Fruit fly (Drosophila melanogaster): Measurements from ENCODE around the gene Imp.

The Imp gene

dm6 chrX:10825349-10826129 is 1.5 kb upstream of the Imp start (continued):
- TF ChIP-seq CG12219 (GFP tag; optimal IDR thresholded peaks at IDR 0.05): peak; percentile 40
- TF ChIP-seq Hmr (GFP tag; optimal IDR thresholded peaks at IDR 0.05): no peak
- TF ChIP-seq Fer2 (tag; optimal IDR thresholded peaks at IDR 0.05): no peak
- no peak for TF ChIP-seq NK7.1 (GFP tag; optimal IDR thresholded peaks at IDR 0.05)
- TF ChIP-seq CG14050 (GFP tag; IDR thresholded peaks at IDR 0.05): no peak
- TF ChIP-seq unpg (GFP tag; optimal IDR thresholded peaks at IDR 0.05): peak; percentile 36
- TF ChIP-seq chm (GFP tag; IDR thresholded peaks at IDR 0.05): peak; percentile 48; the same call in 1 of the 2 replicates
- TF ChIP-seq CG3838 (GFP tag; optimal IDR thresholded peaks at IDR 0.05): no peak
- TF ChIP-seq CG15479 (GFP tag; optimal IDR thresholded peaks at IDR 0.05): no peak
- no peak for TF ChIP-seq ac (GFP tag; optimal IDR thresholded peaks at IDR 0.05)
- TF ChIP-seq CG32772 (GFP tag; IDR thresholded peaks at IDR 0.05): no peak
- TF ChIP-seq psq (GFP tag; optimal IDR thresholded peaks at IDR 0.05): no peak
- peak; percentile 17 for TF ChIP-seq scrt (GFP tag; optimal IDR thresholded peaks at IDR 0.05)
- no peak for TF ChIP-seq CG12071 (GFP tag; optimal IDR thresholded peaks at IDR 0.05)
- TF ChIP-seq fd64A (GFP tag; optimal IDR thresholded peaks at IDR 0.05): no peak
- TF ChIP-seq sisA (GFP tag; IDR thresholded peaks at IDR 0.05): peak; percentile 54; the same call in 1 of the 2 replicates
- no peak for TF ChIP-seq tup (GFP tag; optimal IDR thresholded peaks at IDR 0.05)
- TF ChIP-seq CG11456 (GFP tag; IDR thresholded peaks at IDR 0.05): no peak
- TF ChIP-seq sens-2 (GFP tag; IDR thresholded peaks at IDR 0.05): no peak
- TF ChIP-seq Pdp1 (GFP tag; optimal IDR thresholded peaks at IDR 0.05): peak; percentile 6 to 17
- no peak for TF ChIP-seq CG6854 (GFP tag; optimal IDR thresholded peaks at IDR 0.05)
- no peak for TF ChIP-seq CG8089 (GFP tag; optimal IDR thresholded peaks at IDR 0.05)
- peak; percentile 51 for TF ChIP-seq Antp (GFP tag; optimal IDR thresholded peaks at IDR 0.05)
- TF ChIP-seq pzg (GFP tag; optimal IDR thresholded peaks at IDR 0.05): no peak
- TF ChIP-seq CG14667 (GFP tag; IDR thresholded peaks at IDR 0.05): no peak
- TF ChIP-seq CG17385 (GFP tag; optimal IDR thresholded peaks at IDR 0.05): peak; percentile 30
- peak; percentile 10 for TF ChIP-seq CG7786 (GFP tag; optimal IDR thresholded peaks at IDR 0.05)
- peak; percentile 31 for TF ChIP-seq lilli (GFP tag; optimal IDR thresholded peaks at IDR 0.05)
- TF ChIP-seq chinmo (GFP tag; IDR thresholded peaks at IDR 0.05; ENCODE audit: partially characterized antibody): no peak
- no peak for TF ChIP-seq hth (optimal IDR thresholded peaks at IDR 0.05)
- TF ChIP-seq CG15601 (tag; optimal IDR thresholded peaks at IDR 0.05): peak; percentile 4
- TF ChIP-seq CG3065 (GFP tag; optimal IDR thresholded peaks at IDR 0.05): no peak
- TF ChIP-seq CG6272 (GFP tag; IDR thresholded peaks at IDR 0.05): no peak
- TF ChIP-seq maf-S (GFP tag; optimal IDR thresholded peaks at IDR 0.05): no peak
- TF ChIP-seq disco-r (GFP tag; optimal IDR thresholded peaks at IDR 0.05): no peak
- TF ChIP-seq eve (GFP tag; optimal IDR thresholded peaks at IDR 0.05): no peak
- no peak for TF ChIP-seq CG3407 (GFP tag; optimal IDR thresholded peaks at IDR 0.05)
- TF ChIP-seq CG7745 (tag; optimal IDR thresholded peaks at IDR 0.05): no peak
- TF ChIP-seq Hr78 (GFP tag; optimal IDR thresholded peaks at IDR 0.05): no peak
- TF ChIP-seq CG8924 (tag; optimal IDR thresholded peaks at IDR 0.05): peak; percentile 52
- peak; percentile 21 for TF ChIP-seq Side (GFP tag; optimal IDR thresholded peaks at IDR 0.05)
- TF ChIP-seq C15 (GFP tag; IDR thresholded peaks at IDR 0.05): no peak
- TF ChIP-seq E2f2 (GFP tag; IDR thresholded peaks at IDR 0.05): no peak
- no peak for TF ChIP-seq NFAT (GFP tag; IDR thresholded peaks at IDR 0.05)
- TF ChIP-seq CG2712 (tag; optimal IDR thresholded peaks at IDR 0.05): peak; percentile 78
- no peak for TF ChIP-seq prd (optimal IDR thresholded peaks at IDR 0.05)
- peak; percentile 61; the same call in 2 of the 3 replicates for TF ChIP-seq prd (GFP tag; IDR thresholded peaks at IDR 0.05)
- TF ChIP-seq sima (GFP tag; optimal IDR thresholded peaks at IDR 0.05): no peak
- peak; percentile 5 for TF ChIP-seq Sox100B (GFP tag; optimal IDR thresholded peaks at IDR 0.05)
- TF ChIP-seq fu2 (GFP tag; optimal IDR thresholded peaks at IDR 0.05): no peak
